Worm (Caenorhabditis elegans) whole organism, L1 larva: ENCODE data around the gene ZK697.8.

ENCODE experiments used
- C04F5.9 ChIP-seq: sonication (generic microtip); optimal IDR thresholded peaks from 2 replicates; lab custom pipeline; 2016; ENCODE audit warnings: missing genetic modification characterization, missing compliant biosample characterization
- F16B12.6 ChIP-seq: fragments of 150-350 bp; optimal IDR thresholded peaks from 2 replicates; lab custom pipeline; 2014; ENCODE audit warnings: missing biosample characterization, missing genetic modification characterization
- alr-1 ChIP-seq: fragments of 200-800 bp; sonication (Bioruptor generic); optimal IDR thresholded peaks from 2 replicates; lab custom pipeline; 2018; ENCODE audit warnings: borderline replicate concordance, mild to moderate bottlenecking, missing genetic modification characterization, missing compliant biosample characterization
- aly-2 ChIP-seq: fragments of 150-350 bp; optimal IDR thresholded peaks from 2 replicates; lab custom pipeline; 2014; ENCODE audit warnings: missing biosample characterization, missing genetic modification characterization
- ama-1 ChIP-seq: fragments of 150-350 bp; optimal IDR thresholded peaks from 2 replicates; lab custom pipeline; 2014
- blmp-1 ChIP-seq: fragments of 150-350 bp; optimal IDR thresholded peaks from 2 replicates; lab custom pipeline; 2014; ENCODE audit warnings: missing biosample characterization, missing genetic modification characterization
- ceh-8 ChIP-seq: fragments of 200-800 bp; sonication (Bioruptor generic); optimal IDR thresholded peaks from 2 replicates; lab custom pipeline; 2018; ENCODE audit warnings: mild to moderate bottlenecking, missing genetic modification characterization, moderate library complexity, missing compliant biosample characterization
- ceh-88 ChIP-seq: fragments of 200-800 bp; sonication (Bioruptor generic); IDR thresholded peaks from 2 replicates; pipeline ENCODE4 v1.3.6; 2022; ENCODE audit warnings: missing genetic modification characterization, missing compliant biosample characterization
- ceh-90 ChIP-seq: sonication (generic microtip); optimal IDR thresholded peaks from 2 replicates; lab custom pipeline; 2016; ENCODE audit warnings: missing genetic modification characterization, missing compliant biosample characterization
- dpl-1 ChIP-seq, 3 experiments: fragments of 150-350 bp in 2 of 3; sonication (generic microtip) in 1 of 3; optimal IDR thresholded peaks; 2 replicates each; lab custom pipeline; 2014 to 2017; ENCODE audit warnings: missing biosample characterization in 3 of 3, missing genetic modification characterization in 3 of 3, missing genetic modification reagents in 3 of 3
- egl-13 ChIP-seq: sonication (generic microtip); optimal IDR thresholded peaks from 2 replicates; lab custom pipeline; 2016; ENCODE audit warnings: missing genotype, missing genetic modification reagents, missing genetic modification characterization, missing compliant biosample characterization
- egl-27 ChIP-seq, 2 experiments: fragments of 150-350 bp in 1 of 2; sonication (generic microtip); optimal IDR thresholded peaks; 3 replicates each; lab custom pipeline; 2017 to 2018; ENCODE audit warnings: missing biosample characterization in 2 of 2, missing genetic modification characterization in 2 of 2, missing genetic modification reagents in 2 of 2
- fkh-10 ChIP-seq: sonication (generic microtip); optimal IDR thresholded peaks from 2 replicates; lab custom pipeline; 2017; ENCODE audit warnings: missing biosample characterization, missing genetic modification reagents, missing genetic modification characterization
- fkh-4 ChIP-seq: sonication (generic microtip); optimal IDR thresholded peaks from 2 replicates; lab custom pipeline; 2016; ENCODE audit warnings: missing compliant biosample characterization, missing genetic modification characterization, borderline replicate concordance
- fos-1 ChIP-seq: fragments of 150-350 bp; optimal IDR thresholded peaks from 2 replicates; lab custom pipeline; 2014; ENCODE audit warnings: missing biosample characterization, missing genetic modification characterization
- grh-1 ChIP-seq: fragments of 200-800 bp; sonication (Bioruptor generic); IDR thresholded peaks from 2 replicates; pipeline ENCODE4 v1.3.6; 2022; ENCODE audit warnings: missing genetic modification reagents, missing genetic modification characterization, missing compliant biosample characterization
- isw-1 ChIP-seq: fragments of 200-800 bp; sonication (Bioruptor generic); IDR thresholded peaks from 2 replicates; pipeline ENCODE4 v1.3.6; 2022; ENCODE audit warnings: missing genetic modification characterization, missing compliant biosample characterization
- lin-13 ChIP-seq: fragments of 150-350 bp; optimal IDR thresholded peaks from 2 replicates; lab custom pipeline; 2014; ENCODE audit warnings: missing biosample characterization, missing genetic modification reagents, missing genetic modification characterization
- lin-14 ChIP-seq: fragments of 200-800 bp; sonication (Bioruptor generic); optimal IDR thresholded peaks from 2 replicates; lab custom pipeline; 2018; ENCODE audit warnings: mild to moderate bottlenecking, missing genetic modification characterization, moderate library complexity, missing compliant biosample characterization
- lin-35 ChIP-seq, 2 experiments: fragments of 150-350 bp; optimal IDR thresholded peaks; 2 replicates each; lab custom pipeline; 2014; ENCODE audit warnings: missing biosample characterization in 2 of 2, missing genetic modification characterization in 2 of 2, missing genetic modification reagents in 2 of 2
- lir-3 ChIP-seq: sonication (generic microtip); optimal IDR thresholded peaks from 2 replicates; lab custom pipeline; 2016; ENCODE audit warnings: mild to moderate bottlenecking, missing genetic modification characterization, moderate library complexity, missing compliant biosample characterization; ENCODE audit not compliant: poor library complexity
- mab-9 ChIP-seq: fragments of 200-800 bp; sonication (Bioruptor generic); IDR thresholded peaks from 2 replicates; pipeline ENCODE4 v1.3.6; 2022; ENCODE audit warnings: missing genetic modification reagents, missing genetic modification characterization, missing compliant biosample characterization
- nhr-12 ChIP-seq: sonication (generic microtip); optimal IDR thresholded peaks from 2 replicates; lab custom pipeline; 2017; ENCODE audit warnings: missing biosample characterization, missing genetic modification characterization
- nhr-19 ChIP-seq: fragments of 200-800 bp; sonication (Bioruptor generic); conservative IDR thresholded peaks from 2 replicates; pipeline ENCODE4 v1.3.6; 2022; ENCODE audit warnings: missing genetic modification characterization, missing compliant biosample characterization
- nhr-20 ChIP-seq: sonication (generic microtip); optimal IDR thresholded peaks from 2 replicates; lab custom pipeline; 2016; ENCODE audit warnings: mild to moderate bottlenecking, missing genetic modification characterization, missing compliant biosample characterization
- nhr-237 ChIP-seq: fragments of 150-350 bp; optimal IDR thresholded peaks from 2 replicates; lab custom pipeline; 2014; ENCODE audit warnings: missing biosample characterization, missing genetic modification characterization
- nhr-71 ChIP-seq: sonication (generic microtip); optimal IDR thresholded peaks from 2 replicates; lab custom pipeline; 2016; ENCODE audit warnings: mild to moderate bottlenecking, missing genetic modification characterization, moderate library complexity, missing compliant biosample characterization
- nhr-76 ChIP-seq: sonication (generic microtip); optimal IDR thresholded peaks from 2 replicates; lab custom pipeline; 2017; ENCODE audit warnings: missing biosample characterization, missing genetic modification characterization
- nhr-77 ChIP-seq: fragments of 150-350 bp; optimal IDR thresholded peaks from 2 replicates; lab custom pipeline; 2014; ENCODE audit warnings: missing biosample characterization, missing genetic modification characterization
- nhr-90 ChIP-seq: sonication (generic microtip); optimal IDR thresholded peaks from 2 replicates; lab custom pipeline; 2016; ENCODE audit warnings: mild to moderate bottlenecking, missing genetic modification characterization, missing compliant biosample characterization; ENCODE audit not compliant: poor library complexity
- pax-3 ChIP-seq: fragments of 200-800 bp; sonication (Bioruptor generic); optimal IDR thresholded peaks from 2 replicates; lab custom pipeline; 2018; ENCODE audit warnings: mild to moderate bottlenecking, missing genetic modification characterization, moderate library complexity, missing compliant biosample characterization
- pqm-1 ChIP-seq: sonication (generic microtip); optimal IDR thresholded peaks from 3 replicates; lab custom pipeline; 2017; ENCODE audit warnings: missing biosample characterization, missing genetic modification characterization
- rnt-1 ChIP-seq: sonication (generic microtip); optimal IDR thresholded peaks from 2 replicates; lab custom pipeline; 2016; ENCODE audit warnings: mild to moderate bottlenecking, missing genetic modification characterization, moderate library complexity, missing compliant biosample characterization
- skn-1 ChIP-seq: fragments of 150-350 bp; optimal IDR thresholded peaks from 2 replicates; lab custom pipeline; 2014; ENCODE audit warnings: missing biosample characterization, missing genetic modification characterization
- snpc-4 ChIP-seq: fragments of 150-350 bp; optimal IDR thresholded peaks from 2 replicates; lab custom pipeline; 2014; ENCODE audit warnings: missing biosample characterization, missing genetic modification characterization
- sox-4 ChIP-seq: sonication (generic microtip); optimal IDR thresholded peaks from 2 replicates; lab custom pipeline; 2016; ENCODE audit warnings: missing genetic modification characterization, missing compliant biosample characterization
- sptf-1 ChIP-seq: fragments of 150-350 bp; optimal IDR thresholded peaks from 2 replicates; lab custom pipeline; 2014; ENCODE audit warnings: missing biosample characterization, missing genetic modification characterization
- sup-37 ChIP-seq: fragments of 200-800 bp; sonication (Bioruptor generic); optimal IDR thresholded peaks from 2 replicates; lab custom pipeline; 2018; ENCODE audit warnings: mild to moderate bottlenecking, missing genetic modification characterization, missing compliant biosample characterization
- swsn-7 ChIP-seq: sonication (generic microtip); optimal IDR thresholded peaks from 2 replicates; lab custom pipeline; 2016; ENCODE audit warnings: missing genetic modification characterization, missing compliant biosample characterization
- tbx-2 ChIP-seq: sonication (generic microtip); optimal IDR thresholded peaks from 2 replicates; lab custom pipeline; 2016; ENCODE audit warnings: missing genetic modification characterization, missing compliant biosample characterization
- tlp-1 ChIP-seq: fragments of 150-350 bp; optimal IDR thresholded peaks from 2 replicates; lab custom pipeline; 2014; ENCODE audit warnings: missing biosample characterization, missing genetic modification characterization
- unc-98 ChIP-seq: fragments of 200-800 bp; sonication (Bioruptor generic); IDR thresholded peaks from 2 replicates; pipeline ENCODE4 v1.3.6; 2022; ENCODE audit warnings: missing genetic modification characterization, missing compliant biosample characterization
- vab-15 ChIP-seq: sonication (generic microtip); optimal IDR thresholded peaks from 2 replicates; lab custom pipeline; 2017; ENCODE audit warnings: missing genotype, mild to moderate bottlenecking, missing genetic modification characterization, missing compliant biosample characterization
- xbp-1 ChIP-seq: sonication (generic microtip); optimal IDR thresholded peaks from 2 replicates; lab custom pipeline; 2016; ENCODE audit warnings: missing genetic modification characterization, missing compliant biosample characterization
- zag-1 ChIP-seq: fragments of 150-350 bp; optimal IDR thresholded peaks from 2 replicates; lab custom pipeline; 2014; ENCODE audit warnings: missing biosample characterization, missing genetic modification characterization
- zip-4 ChIP-seq: fragments of 200-800 bp; sonication (Bioruptor generic); optimal IDR thresholded peaks from 2 replicates; lab custom pipeline; 2018; ENCODE audit warnings: mild to moderate bottlenecking, missing genetic modification characterization, moderate library complexity, missing compliant biosample characterization
- ztf-11 ChIP-seq, 2 experiments: sonication (generic microtip); optimal IDR thresholded peaks; 2 replicates each; lab custom pipeline; 2016 to 2017; ENCODE audit warnings: missing genetic modification characterization in 2 of 2, missing biosample characterization in 1 of 2, missing compliant biosample characterization in 1 of 2
- ztf-4 ChIP-seq: fragments of 150-350 bp; optimal IDR thresholded peaks from 2 replicates; lab custom pipeline; 2014; ENCODE audit warnings: missing biosample characterization, missing genetic modification characterization

ZK697.8 gene

DNA sequence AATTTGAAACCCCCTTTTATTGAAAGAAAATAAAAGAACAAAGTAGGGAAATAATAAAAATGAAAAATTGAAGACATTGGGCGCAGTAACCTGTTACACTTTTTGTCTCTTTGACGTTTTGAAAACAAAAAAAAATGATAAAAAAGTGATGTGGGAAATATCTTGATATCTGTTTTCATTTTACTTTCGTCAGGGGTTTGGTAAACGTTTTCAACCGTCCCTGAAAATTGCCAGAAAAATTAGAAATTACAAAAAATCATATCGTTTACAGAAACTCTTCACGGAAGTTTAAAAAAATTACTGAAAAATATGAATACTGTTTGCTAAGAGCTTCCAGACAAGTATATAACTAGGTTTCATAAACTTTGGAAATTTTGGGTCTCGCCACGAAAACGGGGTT, 30.2 kb upstream of the ZK697.8 start, which contains the start of gene F36H9.4:
TSS of gene F36H9.4 (minus strand) at position 101 of the 400 bp plus-strand sequence.
- TF ChIP-seq sptf-1 (tag; lab: Kevin White, UChicago) (no peak), mab-9 (no peak), blmp-1 (tag; lab: Kevin White, UChicago) (peak; percentile 20), zip-4 (no peak), alr-1 (tag; lab: Kevin White, UChicago) (no peak)
- TF ChIP-seq, all 84 proteins: peak for 1

DNA sequence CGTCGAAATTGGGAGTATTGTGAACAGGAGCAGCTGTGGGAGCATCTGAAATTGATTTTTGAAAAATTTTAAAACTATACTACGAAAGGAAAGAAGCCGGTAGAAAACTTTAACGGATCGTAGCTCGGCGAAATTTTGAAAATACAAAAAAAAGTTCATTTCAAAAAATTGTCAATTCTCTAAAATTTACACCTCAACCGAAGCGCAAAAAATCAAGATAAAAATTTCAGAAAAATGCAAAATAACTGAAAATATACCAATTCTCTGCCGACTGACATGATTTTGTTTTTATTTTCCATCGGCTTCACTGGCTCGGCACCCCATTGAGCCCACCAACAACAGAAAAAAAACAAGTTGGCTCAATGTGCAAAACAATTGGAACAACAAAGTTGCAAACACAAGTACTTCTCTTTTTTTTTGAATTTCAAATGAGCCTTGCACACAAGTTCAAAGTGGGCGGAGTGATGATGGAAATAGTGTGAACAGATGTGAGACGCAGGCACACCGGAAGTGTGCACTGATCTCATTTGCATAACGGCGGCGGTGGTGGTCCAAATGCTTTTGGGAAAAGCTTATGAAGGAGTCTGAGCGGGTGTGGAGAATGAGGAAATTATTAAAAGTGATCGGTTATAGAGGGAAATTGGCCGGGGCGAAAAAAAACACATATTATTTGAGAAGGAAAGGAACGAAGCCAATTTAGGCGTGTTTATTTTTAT, 26.1 kb upstream of the ZK697.8 start, which contains the start of gene F36H9.7:
TSS of gene F36H9.7 (minus strand) at position 51 of the 716 bp plus-strand sequence.
- TF ChIP-seq zip-4 (no peak), lin-14 (peak; percentile 36)

DNA sequence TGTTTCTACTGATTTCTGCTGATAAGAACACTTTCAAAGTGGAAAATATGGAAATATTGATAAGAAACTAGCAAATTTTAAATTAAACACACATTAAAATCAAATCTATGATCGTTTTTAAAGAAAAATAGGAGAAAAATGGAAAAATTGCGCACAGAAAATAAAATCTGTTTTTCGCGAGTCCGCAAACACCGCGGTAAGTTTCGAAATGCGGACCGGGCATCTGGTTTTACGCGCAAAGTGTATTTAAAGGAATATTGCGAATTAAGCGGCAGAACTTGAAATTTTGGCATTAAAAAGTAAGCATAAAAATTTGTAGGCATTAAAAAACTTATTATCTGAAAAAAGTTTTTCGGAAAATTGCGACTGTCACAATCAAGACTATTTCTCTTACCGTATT, 24.2 kb upstream of the ZK697.8 start:
- TF ChIP-seq tlp-1 (tag; lab: Kevin White, UChicago), result no peak
- TF ChIP-seq egl-27 (tag; optimal IDR thresholded peaks at IDR 0.05; lab: Kevin White, UChicago), result no peak
- TF ChIP-seq dpl-1 (GFP tag; optimal IDR thresholded peaks at IDR 0.05; lab: Kevin White, UChicago), result peak in 2 of 3 experiments; percentile 24 to 35
- TF ChIP-seq lin-14, result peak; percentile 18
- TF ChIP-seq lin-13 (GFP tag; lab: Kevin White, UChicago), result no peak
- TF ChIP-seq sptf-1 (tag; lab: Kevin White, UChicago), result no peak
- peak; percentile 83 for TF ChIP-seq F16B12.6 (tag; lab: Kevin White, UChicago)
- no peak for TF ChIP-seq rnt-1 (tag; lab: Kevin White, UChicago)
- TF ChIP-seq fos-1 (tag; lab: Kevin White, UChicago), result no peak
- no peak for TF ChIP-seq isw-1 (GFP tag; lab: Robert Waterston, UW)
- no peak for TF ChIP-seq skn-1 (tag; lab: Kevin White, UChicago)
- TF ChIP-seq grh-1, result no peak
- TF ChIP-seq sox-4, result no peak
- TF ChIP-seq nhr-76 (tag; lab: Kevin White, UChicago), result no peak
- no peak for TF ChIP-seq ceh-90 (tag; lab: Kevin White, UChicago)
- no peak for TF ChIP-seq nhr-90
- no peak for TF ChIP-seq ama-1
- TF ChIP-seq pqm-1, result no peak
- TF ChIP-seq xbp-1 (tag; lab: Kevin White, UChicago), result no peak
- no peak for TF ChIP-seq aly-2 (tag; lab: Kevin White, UChicago)
- TF ChIP-seq lin-35 (GFP tag; optimal IDR thresholded peaks at IDR 0.05; lab: Kevin White, UChicago), result peak in 1 of 2 experiments; percentile 3
- no peak for TF ChIP-seq nhr-12 (tag; lab: Kevin White, UChicago)
- no peak for TF ChIP-seq pax-3 (tag; lab: Kevin White, UChicago)
- no peak for TF ChIP-seq fkh-4
- TF ChIP-seq egl-13 (tag; lab: Kevin White, UChicago), result no peak
- no peak for TF ChIP-seq lir-3 (tag; lab: Kevin White, UChicago)
- TF ChIP-seq snpc-4 (tag; lab: Kevin White, UChicago), result no peak
- no peak for TF ChIP-seq sup-37 (GFP tag; lab: Kevin White, UChicago)
- no peak for TF ChIP-seq vab-15
- peak; percentile 11 for TF ChIP-seq nhr-71
- no peak for TF ChIP-seq ceh-88 (GFP tag; lab: Robert Waterston, UW)
- no peak for TF ChIP-seq zag-1
- TF ChIP-seq tbx-2 (tag; lab: Kevin White, UChicago), result no peak
- TF ChIP-seq ztf-11 (tag; optimal IDR thresholded peaks at IDR 0.05; lab: Kevin White, UChicago), result no peak
- TF ChIP-seq swsn-7, result no peak
- TF ChIP-seq ceh-8 (GFP tag; lab: Kevin White, UChicago), result no peak
- no peak for TF ChIP-seq nhr-237 (tag; lab: Kevin White, UChicago)
- no peak for TF ChIP-seq C04F5.9 (tag; lab: Kevin White, UChicago)
- no peak for TF ChIP-seq mab-9
- TF ChIP-seq ztf-4 (tag; lab: Kevin White, UChicago), result no peak
- TF ChIP-seq nhr-77 (tag; lab: Kevin White, UChicago), result no peak
- TF ChIP-seq nhr-19 (GFP tag; lab: Robert Waterston, UW), result no peak
- no peak for TF ChIP-seq unc-98 (GFP tag; lab: Robert Waterston, UW)
- TF ChIP-seq nhr-20 (tag; lab: Kevin White, UChicago), result no peak
- no peak for TF ChIP-seq fkh-10 (GFP tag; lab: Kevin White, UChicago)
